Worm (Caenorhabditis elegans) whole organism, midembryonic: Measurements from ENCODE around the gene C07B5.2.

Experiments
- T22C8.4 ChIP-seq: fragments of 200-800 bp; sonication (Bioruptor generic); IDR thresholded peaks from 2 replicates; pipeline ENCODE4 v1.3.6; 2022; ENCODE audit warnings: missing genetic modification characterization, missing compliant biosample characterization
- cog-1 ChIP-seq: sonication (generic microtip); optimal IDR thresholded peaks from 2 replicates; lab custom pipeline; 2016; ENCODE audit warnings: missing genetic modification characterization, missing compliant biosample characterization
- flt-1 ChIP-seq: fragments of 200-800 bp; sonication (Bioruptor generic); IDR thresholded peaks from 2 replicates; pipeline ENCODE4 v1.3.6; 2022; ENCODE audit warnings: missing genetic modification characterization, missing compliant biosample characterization

DNA sequence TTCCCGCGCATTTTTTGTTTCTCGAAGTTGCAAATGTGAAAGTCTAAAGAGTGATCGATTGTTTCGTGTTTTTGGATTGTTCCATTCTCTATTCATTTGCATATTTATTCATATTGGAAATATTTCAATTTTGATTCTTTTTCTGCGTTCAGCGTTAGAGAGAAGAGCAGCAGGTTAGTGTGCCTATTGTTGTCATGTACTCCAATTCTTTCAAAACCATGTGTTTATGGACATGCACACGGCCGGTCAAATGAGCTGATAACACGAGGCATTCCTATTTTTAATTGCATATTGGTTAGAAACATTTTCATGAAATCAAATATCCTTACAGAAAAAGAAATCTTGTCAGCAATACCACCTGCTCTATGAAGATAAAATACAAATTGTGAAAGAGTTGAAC, 14.6 kb upstream of the C07B5.2 start:
- no peak for TF ChIP-seq cog-1 (tag; lab: Kevin White, UChicago)
- no peak for TF ChIP-seq T22C8.4 (GFP tag; lab: Robert Waterston, UW)
- TF ChIP-seq flt-1 (GFP tag; lab: Robert Waterston, UW): no peak
